Worm (Caenorhabditis elegans) whole organism, L4 larva: ENCODE results near the gene T07D3.4.
A peak's percentile ranks its signal among the peaks of the same experiment; 100 is the strongest.

ENCODE experiments used
- D1046.2 ChIP-seq: fragments of 200-800 bp; sonication (Bioruptor generic); IDR thresholded peaks from 2 replicates; pipeline ENCODE4 v1.3.6; 2022; ENCODE audit warnings: missing genetic modification characterization, missing compliant biosample characterization
- F37D6.2 ChIP-seq: sonication (generic microtip); optimal IDR thresholded peaks from 2 replicates; lab custom pipeline; 2016; ENCODE audit warnings: mild to moderate bottlenecking, missing genetic modification characterization, missing compliant biosample characterization
- F49E8.2 ChIP-seq: sonication (generic microtip); optimal IDR thresholded peaks from 2 replicates; lab custom pipeline; 2016; ENCODE audit warnings: missing compliant biosample characterization, mild to moderate bottlenecking, missing genetic modification characterization, borderline replicate concordance
- R02D3.7 ChIP-seq: fragments of 150-350 bp; sonication (generic microtip); optimal IDR thresholded peaks from 3 replicates; lab custom pipeline; 2014; ENCODE audit warnings: missing biosample characterization, missing genetic modification characterization
- T20F7.1 ChIP-seq: fragments of 200-800 bp; sonication (Bioruptor generic); optimal IDR thresholded peaks from 2 replicates; lab custom pipeline; 2018; ENCODE audit warnings: mild to moderate bottlenecking, missing genetic modification characterization, missing compliant biosample characterization
- Y105C5A.15 ChIP-seq: fragments of 200-800 bp; sonication (Bioruptor generic); IDR thresholded peaks from 2 replicates; pipeline ENCODE4 v1.3.6; 2022; ENCODE audit warnings: missing genetic modification characterization, missing compliant biosample characterization
- Y5F2A.4 ChIP-seq: fragments of 200-800 bp; sonication (Bioruptor generic); optimal IDR thresholded peaks from 2 replicates; lab custom pipeline; 2018; ENCODE audit warnings: mild to moderate bottlenecking, missing genetic modification characterization, missing compliant biosample characterization
- ZK337.2 ChIP-seq: fragments of 200-800 bp; sonication (Bioruptor generic); IDR thresholded peaks from 2 replicates; pipeline ENCODE4 v1.3.6; 2022; ENCODE audit warnings: missing genetic modification reagents, missing genetic modification characterization, missing compliant biosample characterization
- aly-2 ChIP-seq: sonication (generic microtip); optimal IDR thresholded peaks from 2 replicates; lab custom pipeline; 2018; ENCODE audit warnings: missing biosample characterization, missing genetic modification characterization
- ama-1 ChIP-seq: fragments of 150-350 bp; optimal IDR thresholded peaks from 2 replicates; lab custom pipeline; 2014; ENCODE audit warnings: inconsistent platforms, mixed read lengths
- ceh-20 ChIP-seq: fragments of 200-800 bp; sonication (Bioruptor generic); IDR thresholded peaks from 2 replicates; pipeline ENCODE4 v1.3.6; 2022; ENCODE audit warnings: missing genetic modification reagents, missing genetic modification characterization, missing compliant biosample characterization
- ctbp-1 ChIP-seq: fragments of 200-800 bp; sonication (Bioruptor generic); IDR thresholded peaks from 2 replicates; pipeline ENCODE4 v1.3.6; 2022; ENCODE audit warnings: missing genetic modification reagents, missing genetic modification characterization, missing compliant biosample characterization
- daf-12 ChIP-seq: fragments of 150-350 bp; optimal IDR thresholded peaks from 2 replicates; lab custom pipeline; 2014; ENCODE audit warnings: missing biosample characterization, missing genetic modification reagents, missing genetic modification characterization
- daf-16 ChIP-seq, 3 experiments: sonication (generic microtip); optimal IDR thresholded peaks; 2 replicates each; lab custom pipeline; 2016 to 2017; ENCODE audit warnings: missing genetic modification characterization in 3 of 3, missing genetic modification reagents in 3 of 3, mild to moderate bottlenecking in 2 of 3, missing compliant biosample characterization in 2 of 3, missing biosample characterization in 1 of 3, moderate library complexity in 1 of 3
- daf-19 ChIP-seq: fragments of 200-800 bp; sonication (Bioruptor generic); conservative IDR thresholded peaks from 2 replicates; pipeline ENCODE4 v1.3.6; 2022; ENCODE audit warnings: missing genetic modification characterization, missing compliant biosample characterization
- dmd-6 ChIP-seq: fragments of 200-800 bp; sonication (Bioruptor generic); IDR thresholded peaks from 2 replicates; pipeline ENCODE4 v1.3.6; 2022; ENCODE audit warnings: missing genetic modification reagents, missing genetic modification characterization, missing compliant biosample characterization
- dpl-1 ChIP-seq: fragments of 150-350 bp; optimal IDR thresholded peaks from 2 replicates; lab custom pipeline; 2014; ENCODE audit warnings: missing biosample characterization, missing genetic modification reagents, missing genetic modification characterization
- duxl-1 ChIP-seq: sonication (generic microtip); optimal IDR thresholded peaks from 2 replicates; lab custom pipeline; 2016; ENCODE audit warnings: mild to moderate bottlenecking, missing genetic modification characterization, moderate library complexity, missing compliant biosample characterization; ENCODE audit not compliant: poor library complexity
- dve-1 ChIP-seq: sonication (generic microtip); optimal IDR thresholded peaks from 2 replicates; lab custom pipeline; 2017; ENCODE audit warnings: antibody characterized with exemption, mild to moderate bottlenecking, missing genetic modification characterization, missing compliant biosample characterization; ENCODE audit not compliant: insufficient read depth
- egl-27 ChIP-seq: sonication (generic microtip); optimal IDR thresholded peaks from 3 replicates; lab custom pipeline; 2017; ENCODE audit warnings: missing biosample characterization, missing genetic modification reagents, missing genetic modification characterization
- fkh-10 ChIP-seq: fragments of 150-350 bp; optimal IDR thresholded peaks from 2 replicates; lab custom pipeline; 2014; ENCODE audit warnings: missing biosample characterization, missing genetic modification reagents, missing genetic modification characterization
- fos-1 ChIP-seq: fragments of 150-350 bp; optimal IDR thresholded peaks from 2 replicates; lab custom pipeline; 2014; ENCODE audit warnings: missing biosample characterization, missing genetic modification characterization
- hif-1 ChIP-seq, 2 experiments: sonication (generic microtip); optimal IDR thresholded peaks; 2 replicates each; lab custom pipeline; 2016 to 2017; ENCODE audit warnings: missing compliant biosample characterization in 2 of 2, missing genetic modification characterization in 2 of 2, missing genetic modification reagents in 2 of 2, missing genotype in 2 of 2, mild to moderate bottlenecking in 1 of 2
- hlh-11 ChIP-seq: fragments of 200-800 bp; sonication (Bioruptor generic); optimal IDR thresholded peaks from 2 replicates; lab custom pipeline; 2018; ENCODE audit warnings: mild to moderate bottlenecking, missing genetic modification characterization, missing compliant biosample characterization
- lin-13 ChIP-seq: fragments of 150-350 bp; optimal IDR thresholded peaks from 2 replicates; lab custom pipeline; 2014; ENCODE audit warnings: missing biosample characterization, missing genetic modification reagents, missing genetic modification characterization
- lin-29 ChIP-seq: fragments of 200-800 bp; sonication (Bioruptor generic); IDR thresholded peaks from 2 replicates; pipeline ENCODE4 v1.3.6; 2022; ENCODE audit warnings: missing genetic modification reagents, missing genetic modification characterization, missing compliant biosample characterization
- lsy-2 ChIP-seq, 2 experiments: fragments of 150-350 bp in 1 of 2; sonication (generic microtip) in 1 of 2; optimal IDR thresholded peaks; 2 replicates each; lab custom pipeline; 2014 to 2017; ENCODE audit warnings: missing biosample characterization in 2 of 2, missing genetic modification characterization in 2 of 2
- mdl-1 ChIP-seq, 2 experiments: fragments of 150-350 bp in 1 of 2; sonication (generic microtip) in 1 of 2; optimal IDR thresholded peaks; 2 replicates each; lab custom pipeline; 2014 to 2017; ENCODE audit warnings: missing biosample characterization in 2 of 2, missing genetic modification characterization in 2 of 2
- mdt-29 ChIP-seq: fragments of 200-800 bp; sonication (Bioruptor generic); IDR thresholded peaks from 2 replicates; pipeline ENCODE4 v1.3.6; 2022; ENCODE audit warnings: missing genetic modification reagents, missing genetic modification characterization, missing compliant biosample characterization
- mxl-3 ChIP-seq: fragments of 200-800 bp; sonication (Bioruptor generic); optimal IDR thresholded peaks from 2 replicates; lab custom pipeline; 2018; ENCODE audit warnings: mild to moderate bottlenecking, missing genetic modification characterization, missing compliant biosample characterization
- nhr-102 ChIP-seq: sonication (generic microtip); optimal IDR thresholded peaks from 2 replicates; lab custom pipeline; 2016; ENCODE audit warnings: mild to moderate bottlenecking, missing genetic modification characterization, moderate library complexity, missing compliant biosample characterization
- nhr-28 ChIP-seq: fragments of 150-350 bp; optimal IDR thresholded peaks from 2 replicates; lab custom pipeline; 2014; ENCODE audit warnings: missing biosample characterization, missing genetic modification characterization
- nhr-41 ChIP-seq: fragments of 200-800 bp; sonication (Bioruptor generic); IDR thresholded peaks from 2 replicates; pipeline ENCODE4 v1.3.6; 2022; ENCODE audit warnings: missing genetic modification reagents, missing genetic modification characterization, missing compliant biosample characterization
- nhr-48 ChIP-seq: sonication (generic microtip); optimal IDR thresholded peaks from 2 replicates; lab custom pipeline; 2016; ENCODE audit warnings: mild to moderate bottlenecking, missing genetic modification characterization, missing compliant biosample characterization
- nhr-6 ChIP-seq: fragments of 150-350 bp; optimal IDR thresholded peaks from 2 replicates; lab custom pipeline; 2014; ENCODE audit warnings: missing biosample characterization, missing genetic modification characterization
- nhr-77 ChIP-seq: fragments of 150-350 bp; optimal IDR thresholded peaks from 2 replicates; lab custom pipeline; 2014; ENCODE audit warnings: missing biosample characterization, missing genetic modification characterization
- php-3 ChIP-seq: fragments of 200-800 bp; sonication (Bioruptor generic); IDR thresholded peaks from 2 replicates; pipeline ENCODE4 v1.3.6; 2022; ENCODE audit warnings: missing genetic modification reagents, missing genetic modification characterization, missing compliant biosample characterization
- pqm-1 ChIP-seq: sonication (generic microtip); optimal IDR thresholded peaks from 2 replicates; lab custom pipeline; 2017; ENCODE audit warnings: missing biosample characterization, missing genetic modification characterization
- unc-62 ChIP-seq, 3 experiments: fragments of 150-350 bp in 1 of 3; sonication (generic microtip); optimal IDR thresholded peaks in 2 of 3; peaks in 1 of 3; 1 replicate in 1 of 3; 2 replicates in 2 of 3; lab custom pipeline; 2014 to 2017; ENCODE audit warnings: missing biosample characterization in 3 of 3, missing genetic modification characterization in 3 of 3, missing genetic modification reagents in 3 of 3, missing genotype in 1 of 3
- vab-7 ChIP-seq: fragments of 200-800 bp; sonication (Bioruptor generic); IDR thresholded peaks from 2 replicates; pipeline ENCODE4 v1.3.6; 2022; ENCODE audit warnings: missing genetic modification reagents, missing genetic modification characterization, missing compliant biosample characterization
- zag-1 ChIP-seq: fragments of 150-350 bp; optimal IDR thresholded peaks from 2 replicates; lab custom pipeline; 2014; ENCODE audit warnings: missing biosample characterization, missing genetic modification characterization
- zip-11 ChIP-seq: fragments of 200-800 bp; sonication (Bioruptor generic); IDR thresholded peaks from 2 replicates; pipeline ENCODE4 v1.3.6; 2022; ENCODE audit warnings: missing genetic modification characterization, missing compliant biosample characterization
- zip-2 ChIP-seq: fragments of 150-350 bp; optimal IDR thresholded peaks from 2 replicates; lab custom pipeline; 2014; ENCODE audit warnings: missing biosample characterization, missing genetic modification characterization

Gene T07D3.4

DNA sequence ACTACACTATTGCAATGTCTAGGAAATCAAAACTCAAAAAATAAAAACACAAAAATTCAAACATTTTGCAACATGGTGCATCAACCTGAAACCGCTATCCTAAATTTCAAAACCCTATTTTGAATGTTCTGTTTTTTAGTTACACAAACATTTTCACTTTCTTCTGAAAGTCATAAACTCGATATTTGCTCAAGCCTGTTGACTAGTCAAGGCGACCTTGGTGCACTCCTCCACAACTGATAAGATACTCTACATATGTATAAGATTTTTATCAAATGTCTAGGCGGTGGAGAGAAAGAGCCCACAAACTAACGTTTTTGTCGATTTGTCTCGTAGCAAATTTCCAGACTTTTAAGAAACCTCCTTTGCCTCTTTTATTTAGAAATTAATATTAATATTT, at the start of gene T07D3.4:
T07D3.4 (plus strand) TSS at position 286 of the 400 bp plus-strand sequence.
- no peak for TF ChIP-seq Y5F2A.4 (GFP tag; lab: Kevin White, UChicago)
- TF ChIP-seq php-3 (GFP tag; lab: Robert Waterston, UW): no peak
- peak; percentile 54 for TF ChIP-seq hlh-11 (tag; lab: Kevin White, UChicago)
- TF ChIP-seq nhr-28 (tag; lab: Kevin White, UChicago): peak; percentile 70
- TF ChIP-seq daf-16 (GFP tag; optimal IDR thresholded peaks at IDR 0.05; lab: Kevin White, UChicago): no peak
- peak; percentile 90 for TF ChIP-seq daf-16 (tag; optimal IDR thresholded peaks at IDR 0.05; lab: Kevin White, UChicago)
- peak; percentile 51; the same call in 1 of the 2 replicates for TF ChIP-seq dmd-6
- TF ChIP-seq nhr-102: no peak
- peak; percentile 37 for TF ChIP-seq nhr-77 (tag; lab: Kevin White, UChicago)
- peak; percentile 67 for TF ChIP-seq pqm-1
- no peak for TF ChIP-seq hif-1 (tag; optimal IDR thresholded peaks at IDR 0.05; lab: Kevin White, UChicago)
- peak; percentile 29 for TF ChIP-seq dve-1 (tag; lab: Kevin White, UChicago)

ce11 chrII:838414-838813, 49.7 kb upstream of the T07D3.4 start, which contains the start of gene F28A10.8:
Gene F28A10.8, minus strand, starts transcription at chrII:838514.
- TF ChIP-seq mdt-29 (GFP tag; lab: Robert Waterston, UW) (no peak), dmd-6 (no peak), ceh-20 (no peak), lin-29 (GFP tag; lab: Robert Waterston, UW) (no peak), ctbp-1 (GFP tag; lab: Robert Waterston, UW) (no peak), ZK337.2 (GFP tag; lab: Robert Waterston, UW) (no peak), nhr-48 (tag; lab: Kevin White, UChicago) (no peak)

DNA sequence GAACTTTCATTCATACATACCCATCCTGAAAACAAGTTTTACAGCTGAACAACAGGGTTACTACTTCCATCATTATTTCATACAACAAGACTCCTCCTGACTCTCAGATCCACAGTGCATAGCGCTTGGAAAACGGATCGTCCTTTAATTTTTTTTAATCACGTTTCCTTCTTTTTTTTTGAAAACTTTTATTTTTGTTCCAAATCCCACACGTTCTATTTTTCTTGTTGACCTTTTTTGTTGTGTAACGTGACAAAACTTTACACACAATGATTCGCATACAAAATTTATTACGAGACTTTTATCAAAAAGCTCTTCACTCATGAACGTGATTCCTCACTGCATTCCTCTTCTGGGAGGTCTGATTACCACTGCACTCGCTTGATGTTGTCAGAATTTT, 48.0 kb upstream of the T07D3.4 start, which contains the start of gene clc-33:
clc-33 (plus strand) TSS at position 301 of the 400 bp plus-strand sequence.
- TF ChIP-seq hif-1 (tag; optimal IDR thresholded peaks at IDR 0.05; lab: Kevin White, UChicago): no peak
- TF ChIP-seq lin-13 (GFP tag; lab: Kevin White, UChicago): no peak
- no peak for TF ChIP-seq unc-62 (GFP tag; optimal IDR thresholded peaks at IDR 0.05 in 1 of 2; lab: Kevin White, UChicago)
- no peak for TF ChIP-seq unc-62 (tag; optimal IDR thresholded peaks at IDR 0.05; lab: Kevin White, UChicago)
- no peak for TF ChIP-seq dve-1 (tag; lab: Kevin White, UChicago)
- TF ChIP-seq pqm-1: no peak
- TF ChIP-seq fkh-10 (GFP tag; lab: Kevin White, UChicago): no peak
- TF ChIP-seq zip-11: no peak
- no peak for TF ChIP-seq nhr-28 (tag; lab: Kevin White, UChicago)
- TF ChIP-seq aly-2 (tag; lab: Kevin White, UChicago): no peak
- no peak for TF ChIP-seq egl-27 (tag; lab: Kevin White, UChicago)
- no peak for TF ChIP-seq nhr-41 (GFP tag; lab: Robert Waterston, UW)
- no peak for TF ChIP-seq zip-2 (tag; lab: Kevin White, UChicago)
- no peak for TF ChIP-seq daf-12 (tag; lab: Kevin White, UChicago)
- TF ChIP-seq daf-19 (GFP tag; lab: Robert Waterston, UW): no peak
- no peak for TF ChIP-seq ama-1
- no peak for TF ChIP-seq hlh-11 (tag; lab: Kevin White, UChicago)
- TF ChIP-seq Y5F2A.4 (GFP tag; lab: Kevin White, UChicago): no peak
- TF ChIP-seq fos-1: no peak
- TF ChIP-seq mxl-3 (GFP tag; lab: Kevin White, UChicago): no peak
- TF ChIP-seq R02D3.7 (tag; lab: Kevin White, UChicago): no peak
- TF ChIP-seq, all 104 proteins: peak for 0

DNA sequence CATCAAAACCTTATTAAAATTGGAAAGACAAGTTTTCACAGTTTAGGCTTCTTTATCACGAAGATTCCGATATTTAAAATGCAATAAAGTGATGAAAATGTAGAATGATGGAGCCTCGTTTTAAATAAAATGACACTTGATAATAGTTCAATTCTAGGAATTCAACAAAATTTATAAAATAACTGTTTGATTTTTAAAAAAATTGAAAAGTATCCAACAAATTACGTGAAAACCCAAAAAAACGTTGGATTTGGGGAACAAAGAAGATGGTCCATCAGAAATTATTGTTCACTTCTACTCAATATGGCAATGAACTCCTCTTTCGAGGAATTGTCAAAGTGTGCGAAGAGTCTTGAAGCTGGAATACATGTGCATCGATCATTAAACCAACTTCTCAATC, 44.1 kb upstream of the T07D3.4 start, which contains the start of gene F28A10.4:
F28A10.4 (plus strand) TSS at position 301 of the 400 bp plus-strand sequence.
- no peak for TF ChIP-seq zag-1 (tag; lab: Kevin White, UChicago)
- no peak for TF ChIP-seq F49E8.2
- no peak for TF ChIP-seq lsy-2 (tag; optimal IDR thresholded peaks at IDR 0.05; lab: Kevin White, UChicago)
- TF ChIP-seq duxl-1 (tag; lab: Kevin White, UChicago): no peak
- no peak for TF ChIP-seq nhr-77 (tag; lab: Kevin White, UChicago)
- no peak for TF ChIP-seq Y105C5A.15 (GFP tag; lab: Robert Waterston, UW)
- no peak for TF ChIP-seq R02D3.7 (tag; lab: Kevin White, UChicago)
- no peak for TF ChIP-seq D1046.2 (GFP tag; lab: Robert Waterston, UW)
- no peak for TF ChIP-seq nhr-28 (tag; lab: Kevin White, UChicago)
- no peak for TF ChIP-seq ctbp-1 (GFP tag; lab: Robert Waterston, UW)
- no peak for TF ChIP-seq vab-7 (GFP tag; lab: Robert Waterston, UW)
- TF ChIP-seq daf-19 (GFP tag; lab: Robert Waterston, UW): no peak
- no peak for TF ChIP-seq T20F7.1 (GFP tag; lab: Kevin White, UChicago)
- no peak for TF ChIP-seq F37D6.2 (tag; lab: Kevin White, UChicago)
- TF ChIP-seq dpl-1 (GFP tag; lab: Kevin White, UChicago): no peak
- TF ChIP-seq nhr-6 (tag; lab: Kevin White, UChicago): no peak
- TF ChIP-seq mdl-1 (tag; optimal IDR thresholded peaks at IDR 0.05; lab: Kevin White, UChicago): no peak
- no peak for TF ChIP-seq unc-62 (GFP tag; optimal IDR thresholded peaks at IDR 0.05 in 1 of 2; lab: Kevin White, UChicago)
- no peak for TF ChIP-seq unc-62 (tag; optimal IDR thresholded peaks at IDR 0.05; lab: Kevin White, UChicago)
